Worm (Caenorhabditis elegans) whole organism, young adult: ENCODE data around the gene T02G5.7.

Source experiments
- B0019.2 ChIP-seq: fragments of 200-800 bp; sonication (Bioruptor generic); conservative IDR thresholded peaks from 2 replicates; pipeline ENCODE4 v1.3.6; 2022; ENCODE audit warnings: missing genetic modification reagents, missing genetic modification characterization, missing compliant biosample characterization
- B0035.1 ChIP-seq: sonication (generic microtip); optimal IDR thresholded peaks from 2 replicates; lab custom pipeline; 2016; ENCODE audit warnings: missing genetic modification characterization, mild to moderate bottlenecking, missing compliant biosample characterization, missing genotype, missing genetic modification reagents
- D2030.7 ChIP-seq: fragments of 200-800 bp; sonication (Bioruptor generic); IDR thresholded peaks from 2 replicates; pipeline ENCODE4 v1.3.6; 2022; ENCODE audit warnings: missing genetic modification reagents, missing genetic modification characterization, missing compliant biosample characterization
- F37B4.10 ChIP-seq: fragments of 200-800 bp; sonication (Bioruptor generic); IDR thresholded peaks from 2 replicates; pipeline ENCODE4 v1.3.6; 2022; ENCODE audit warnings: missing genetic modification characterization, missing compliant biosample characterization
- F57C9.4 ChIP-seq: sonication (generic microtip); optimal IDR thresholded peaks from 2 replicates; lab custom pipeline; 2017; ENCODE audit warnings: mild to moderate bottlenecking, missing genetic modification characterization, missing compliant biosample characterization
- K11D2.4 ChIP-seq: fragments of 200-800 bp; sonication (Bioruptor generic); IDR thresholded peaks from 2 replicates; pipeline ENCODE4 v1.3.6; 2022; ENCODE audit warnings: missing genetic modification reagents, missing genetic modification characterization, missing compliant biosample characterization
- T26A5.8 ChIP-seq: sonication (generic microtip); optimal IDR thresholded peaks from 2 replicates; lab custom pipeline; 2016; ENCODE audit warnings: missing genetic modification characterization, missing compliant biosample characterization
- Y67H2A.10 ChIP-seq: fragments of 200-800 bp; sonication (Bioruptor generic); conservative IDR thresholded peaks from 2 replicates; pipeline ENCODE4 v1.3.6; 2022; ENCODE audit warnings: missing genetic modification reagents, missing genetic modification characterization, missing compliant biosample characterization
- ZK185.1 ChIP-seq: sonication (generic microtip); optimal IDR thresholded peaks from 2 replicates; lab custom pipeline; 2016; ENCODE audit warnings: mild to moderate bottlenecking, missing genetic modification characterization, missing compliant biosample characterization; ENCODE audit not compliant: poor library complexity, severe bottlenecking
- atf-7 ChIP-seq: sonication (generic microtip); optimal IDR thresholded peaks from 2 replicates; lab custom pipeline; 2017; ENCODE audit warnings: mild to moderate bottlenecking, missing genetic modification characterization, missing compliant biosample characterization
- attf-3 ChIP-seq: fragments of 200-800 bp; sonication (Bioruptor generic); conservative IDR thresholded peaks from 2 replicates; pipeline ENCODE4 v1.3.6; 2022; ENCODE audit warnings: missing genetic modification reagents, missing genetic modification characterization, missing compliant biosample characterization
- ceh-100 ChIP-seq: fragments of 200-800 bp; sonication (Bioruptor generic); IDR thresholded peaks from 2 replicates; pipeline ENCODE4 v1.3.6; 2022; ENCODE audit warnings: missing genetic modification reagents, missing genetic modification characterization, missing compliant biosample characterization
- die-1 ChIP-seq: sonication (generic microtip); optimal IDR thresholded peaks from 2 replicates; lab custom pipeline; 2016; ENCODE audit warnings: missing genotype, mild to moderate bottlenecking, missing genetic modification characterization, missing compliant biosample characterization
- dox-1 ChIP-seq: fragments of 200-800 bp; sonication (Bioruptor generic); IDR thresholded peaks from 2 replicates; pipeline ENCODE4 v1.3.6; 2022; ENCODE audit warnings: missing genetic modification reagents, missing genetic modification characterization, missing compliant biosample characterization
- dpff-1 ChIP-seq: sonication (generic microtip); optimal IDR thresholded peaks from 2 replicates; lab custom pipeline; 2017; ENCODE audit warnings: mild to moderate bottlenecking, missing genetic modification characterization, missing compliant biosample characterization
- egl-44 ChIP-seq: fragments of 200-800 bp; sonication (Bioruptor generic); IDR thresholded peaks from 2 replicates; pipeline ENCODE4 v1.3.6; 2022; ENCODE audit warnings: missing genetic modification reagents, missing genetic modification characterization, missing compliant biosample characterization
- gei-17 ChIP-seq: fragments of 200-800 bp; sonication (Bioruptor generic); optimal IDR thresholded peaks from 2 replicates; lab custom pipeline; 2018; ENCODE audit warnings: mild to moderate bottlenecking, missing genetic modification characterization, missing compliant biosample characterization
- hlh-26 ChIP-seq: fragments of 200-800 bp; sonication (Bioruptor generic); conservative IDR thresholded peaks from 2 replicates; pipeline ENCODE4 v1.3.6; 2022; ENCODE audit warnings: missing genetic modification reagents, missing genetic modification characterization, missing compliant biosample characterization
- let-607 ChIP-seq, 2 experiments: fragments of 200-800 bp in 1 of 2; sonication (Bioruptor generic) in 1 of 2; sonication (generic microtip) in 1 of 2; optimal IDR thresholded peaks; 2 replicates each; lab custom pipeline; 2016 to 2018; ENCODE audit warnings: mild to moderate bottlenecking in 2 of 2, missing compliant biosample characterization in 2 of 2, missing genetic modification characterization in 2 of 2, moderate library complexity in 2 of 2, missing genotype in 1 of 2
- lin-26 ChIP-seq: fragments of 200-800 bp; sonication (Bioruptor generic); IDR thresholded peaks from 2 replicates; pipeline ENCODE4 v1.3.6; 2022; ENCODE audit warnings: missing genetic modification reagents, missing genetic modification characterization, missing compliant biosample characterization
- lin-35 ChIP-seq, 3 experiments: fragments of 150-350 bp in 2 of 3; sonication (generic microtip) in 1 of 3; optimal IDR thresholded peaks; 2 replicates each; lab custom pipeline; 2014 to 2018; ENCODE audit warnings: missing biosample characterization in 3 of 3, missing genetic modification characterization in 3 of 3, missing genetic modification reagents in 3 of 3
- lin-54 ChIP-seq: fragments of 200-800 bp; sonication (Bioruptor generic); optimal IDR thresholded peaks from 2 replicates; lab custom pipeline; 2018; ENCODE audit warnings: mild to moderate bottlenecking, missing genetic modification characterization, missing compliant biosample characterization
- lir-1 ChIP-seq: fragments of 200-800 bp; sonication (Bioruptor generic); conservative IDR thresholded peaks from 2 replicates; pipeline ENCODE4 v1.3.6; 2022; ENCODE audit warnings: missing genetic modification reagents, missing genetic modification characterization, missing compliant biosample characterization
- lsl-1 ChIP-seq: fragments of 200-800 bp; sonication (Bioruptor generic); optimal IDR thresholded peaks from 2 replicates; lab custom pipeline; 2018; ENCODE audit warnings: mild to moderate bottlenecking, missing genetic modification characterization, moderate library complexity, missing compliant biosample characterization
- madf-6 ChIP-seq: fragments of 200-800 bp; sonication (Bioruptor generic); IDR thresholded peaks from 2 replicates; pipeline ENCODE4 v1.3.6; 2022; ENCODE audit warnings: missing genetic modification reagents, missing genetic modification characterization, missing compliant biosample characterization
- madf-8 ChIP-seq: fragments of 200-800 bp; sonication (Bioruptor generic); conservative IDR thresholded peaks from 2 replicates; pipeline ENCODE4 v1.3.6; 2022; ENCODE audit warnings: missing genetic modification reagents, missing genetic modification characterization, missing compliant biosample characterization
- nfya-2 ChIP-seq: fragments of 200-800 bp; sonication (Bioruptor generic); IDR thresholded peaks from 2 replicates; pipeline ENCODE4 v1.3.6; 2022; ENCODE audit warnings: missing genetic modification reagents, missing genetic modification characterization, missing compliant biosample characterization
- nhr-120 ChIP-seq: fragments of 200-800 bp; sonication (Bioruptor generic); IDR thresholded peaks from 2 replicates; pipeline ENCODE4 v1.3.6; 2022; ENCODE audit warnings: missing genetic modification characterization, missing compliant biosample characterization
- nhr-27 ChIP-seq: fragments of 200-800 bp; sonication (Bioruptor generic); optimal IDR thresholded peaks from 2 replicates; lab custom pipeline; 2018; ENCODE audit warnings: mild to moderate bottlenecking, missing genetic modification characterization, moderate library complexity, missing compliant biosample characterization
- nhr-80 ChIP-seq: sonication (generic microtip); optimal IDR thresholded peaks from 2 replicates; lab custom pipeline; 2016; ENCODE audit warnings: missing genetic modification characterization, missing compliant biosample characterization
- nhr-90 ChIP-seq: sonication (generic microtip); optimal IDR thresholded peaks from 2 replicates; lab custom pipeline; 2016; ENCODE audit warnings: missing genotype, mild to moderate bottlenecking, missing genetic modification characterization, missing compliant biosample characterization
- pha-4 ChIP-seq: fragments of 150-350 bp; sonication (generic microtip); optimal IDR thresholded peaks from 2 replicates; lab custom pipeline; 2014; ENCODE audit warnings: missing biosample characterization, missing genetic modification reagents, missing genetic modification characterization
- rec-8 ChIP-seq, 2 experiments: sonication (generic microtip); optimal IDR thresholded peaks; 2 replicates each; lab custom pipeline; 2016; ENCODE audit warnings: mild to moderate bottlenecking in 2 of 2, missing genetic modification characterization in 2 of 2, missing genetic modification reagents in 2 of 2, missing genotype in 2 of 2, missing biosample characterization in 1 of 2, missing compliant biosample characterization in 1 of 2, moderate library complexity in 1 of 2
- sdz-38 ChIP-seq: sonication (generic microtip); optimal IDR thresholded peaks from 2 replicates; lab custom pipeline; 2016; ENCODE audit warnings: missing genotype, missing genetic modification characterization, missing compliant biosample characterization
- snpc-1.1 ChIP-seq: sonication (generic microtip); optimal IDR thresholded peaks from 2 replicates; lab custom pipeline; 2017; ENCODE audit warnings: missing genetic modification characterization, mild to moderate bottlenecking, missing compliant biosample characterization, antibody characterized with exemption, moderate library complexity, missing genotype, missing genetic modification reagents; ENCODE audit not compliant: insufficient read depth
- snpc-1.3 ChIP-seq: sonication (generic microtip); optimal IDR thresholded peaks from 2 replicates; lab custom pipeline; 2017; ENCODE audit warnings: missing genetic modification characterization, mild to moderate bottlenecking, missing compliant biosample characterization, antibody characterized with exemption, moderate library complexity, missing genotype, missing genetic modification reagents; ENCODE audit not compliant: insufficient read depth
- somi-1 ChIP-seq: fragments of 200-800 bp; sonication (Bioruptor generic); optimal IDR thresholded peaks from 2 replicates; lab custom pipeline; 2018; ENCODE audit warnings: mild to moderate bottlenecking, missing genetic modification characterization, missing compliant biosample characterization
- sptf-2 ChIP-seq: fragments of 200-800 bp; sonication (Bioruptor generic); optimal IDR thresholded peaks from 2 replicates; lab custom pipeline; 2018; ENCODE audit warnings: mild to moderate bottlenecking, missing genetic modification characterization, missing compliant biosample characterization
- tbx-9 ChIP-seq: sonication (generic microtip); optimal IDR thresholded peaks from 2 replicates; lab custom pipeline; 2016; ENCODE audit warnings: borderline replicate concordance, missing genetic modification characterization, inconsistent platforms, missing compliant biosample characterization
- tlf-1 ChIP-seq: fragments of 200-800 bp; sonication (Bioruptor generic); optimal IDR thresholded peaks from 2 replicates; lab custom pipeline; 2018; ENCODE audit warnings: mild to moderate bottlenecking, missing genetic modification characterization, missing compliant biosample characterization
- unc-62 ChIP-seq: fragments of 150-350 bp; optimal IDR thresholded peaks from 2 replicates; lab custom pipeline; 2014; ENCODE audit warnings: missing biosample characterization, missing genetic modification reagents, missing genetic modification characterization
- xnd-1 ChIP-seq: sonication (generic microtip); optimal IDR thresholded peaks from 2 replicates; lab custom pipeline; 2016; ENCODE audit warnings: missing genotype, missing genetic modification reagents, missing genetic modification characterization, missing compliant biosample characterization
- zim-3 ChIP-seq: sonication (generic microtip); optimal IDR thresholded peaks from 2 replicates; lab custom pipeline; 2017; ENCODE audit warnings: mild to moderate bottlenecking, missing genetic modification characterization, moderate library complexity, missing compliant biosample characterization
- ztf-25 ChIP-seq: fragments of 200-800 bp; sonication (Bioruptor generic); IDR thresholded peaks from 2 replicates; pipeline ENCODE4 v1.3.6; 2022; ENCODE audit warnings: missing genetic modification reagents, missing genetic modification characterization, missing compliant biosample characterization
- ztf-26 ChIP-seq: sonication (generic microtip); optimal IDR thresholded peaks from 2 replicates; lab custom pipeline; 2017; ENCODE audit warnings: missing genetic modification characterization, missing compliant biosample characterization

The T02G5.7 gene

DNA sequence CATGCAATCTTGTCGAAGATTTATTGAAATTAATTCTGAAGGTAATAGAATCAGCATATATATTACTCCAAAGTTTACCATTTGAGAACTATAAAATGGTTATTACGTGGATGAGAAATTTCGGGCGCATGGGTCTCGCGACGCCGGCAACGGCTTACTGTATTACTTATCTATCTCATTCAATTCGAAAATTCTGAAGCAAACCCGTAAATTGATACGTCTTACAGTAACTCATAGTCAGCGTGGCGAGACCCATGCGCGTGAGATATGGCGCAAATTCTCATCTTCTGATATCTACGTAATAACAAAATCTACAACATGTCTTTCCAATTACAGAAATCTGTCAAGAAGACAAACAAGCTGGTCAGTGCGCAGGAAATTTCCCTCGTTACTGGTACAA is 44.1 kb downstream of the T02G5.7 start:
- no peak for TF ChIP-seq F57C9.4 (tag; lab: Kevin White, UChicago)
- no peak for TF ChIP-seq tlf-1 (GFP tag; lab: Kevin White, UChicago)
- TF ChIP-seq T26A5.8 (tag; lab: Kevin White, UChicago): no peak
- no peak for TF ChIP-seq sdz-38 (tag; lab: Kevin White, UChicago)
- no peak for TF ChIP-seq atf-7 (tag; lab: Kevin White, UChicago)
- no peak for TF ChIP-seq Y67H2A.10
- TF ChIP-seq snpc-1.3 (tag; lab: Kevin White, UChicago): no peak
- no peak for TF ChIP-seq lin-26 (GFP tag; lab: Robert Waterston, UW)
- no peak for TF ChIP-seq ztf-25 (GFP tag; lab: Robert Waterston, UW)
- TF ChIP-seq gei-17: no peak
- no peak for TF ChIP-seq D2030.7 (GFP tag; lab: Robert Waterston, UW)
- no peak for TF ChIP-seq somi-1 (GFP tag; lab: Kevin White, UChicago)
- no peak for TF ChIP-seq dox-1 (GFP tag; lab: Robert Waterston, UW)
- no peak for TF ChIP-seq snpc-1.1 (tag; lab: Kevin White, UChicago)
- no peak for TF ChIP-seq attf-3 (GFP tag; lab: Robert Waterston, UW)
- no peak for TF ChIP-seq sptf-2 (GFP tag; lab: Kevin White, UChicago)
- no peak for TF ChIP-seq ztf-26 (tag; lab: Kevin White, UChicago)
- no peak for TF ChIP-seq egl-44
- TF ChIP-seq hlh-26 (GFP tag; lab: Robert Waterston, UW): no peak
- TF ChIP-seq, all 124 proteins: peak for 0

DNA sequence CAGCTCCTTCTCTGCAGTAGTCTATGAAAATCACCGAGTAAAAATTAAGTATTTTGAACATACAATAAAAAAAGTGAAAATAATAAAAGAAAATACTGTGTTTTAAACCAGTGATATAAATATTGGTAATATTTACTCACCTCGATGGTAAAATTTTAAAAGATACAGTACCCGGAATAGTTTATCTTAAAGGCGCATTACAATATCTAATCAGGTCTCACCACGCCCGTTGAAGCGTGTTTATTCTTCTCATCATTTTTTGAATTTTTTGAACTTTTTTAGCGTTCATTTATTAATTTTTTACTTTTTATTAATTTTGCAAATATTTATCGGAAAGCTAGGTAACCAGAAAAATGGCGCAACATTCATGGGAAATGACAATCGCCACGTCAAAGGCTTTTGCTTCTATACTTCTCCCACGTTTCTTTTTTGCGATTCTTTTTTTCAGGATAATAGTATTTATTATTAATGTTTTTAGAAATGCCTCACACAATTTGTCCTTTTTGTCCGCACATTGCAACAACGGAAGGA is 46.4 kb downstream of the T02G5.7 start, which contains the start of gene F10E7.2:
F10E7.2 (plus strand) TSS at position 481 of the 531 bp plus-strand sequence.
- no peak for TF ChIP-seq egl-44
- TF ChIP-seq lsl-1 (GFP tag; lab: Kevin White, UChicago): peak; percentile 83
- peak; percentile 66 for TF ChIP-seq xnd-1 (tag; lab: Kevin White, UChicago)
- no peak for TF ChIP-seq B0035.1 (tag; lab: Kevin White, UChicago)
- no peak for TF ChIP-seq lir-1 (GFP tag; lab: Robert Waterston, UW)
- TF ChIP-seq Y67H2A.10: no peak
- peak; percentile 18 for TF ChIP-seq lin-54 (GFP tag; lab: Kevin White, UChicago)
- no peak for TF ChIP-seq nhr-120 (GFP tag; lab: Robert Waterston, UW)
- TF ChIP-seq ZK185.1 (tag; lab: Kevin White, UChicago): no peak
- no peak for TF ChIP-seq dpff-1 (tag; lab: Kevin White, UChicago)
- TF ChIP-seq D2030.7 (GFP tag; lab: Robert Waterston, UW): peak; percentile 38; the same call in 1 of the 2 replicates
- TF ChIP-seq snpc-1.3 (tag; lab: Kevin White, UChicago): peak; percentile 68
- TF ChIP-seq sdz-38 (tag; lab: Kevin White, UChicago): no peak
- no peak for TF ChIP-seq F57C9.4 (tag; lab: Kevin White, UChicago)
- TF ChIP-seq madf-6 (GFP tag; lab: Robert Waterston, UW): peak; percentile 86
- TF ChIP-seq pha-4: no peak
- no peak for TF ChIP-seq nhr-27
- no peak for TF ChIP-seq unc-62
- TF ChIP-seq nhr-80: no peak
- no peak for TF ChIP-seq die-1
- TF ChIP-seq nhr-90 (tag; lab: Kevin White, UChicago): no peak
- no peak for TF ChIP-seq ztf-25 (GFP tag; lab: Robert Waterston, UW)
- no peak for TF ChIP-seq zim-3 (tag; lab: Kevin White, UChicago)
- peak; percentile 30; the same call in 1 of the 2 replicates for TF ChIP-seq madf-8 (GFP tag; lab: Robert Waterston, UW)
- TF ChIP-seq rec-8 (tag; optimal IDR thresholded peaks at IDR 0.05; lab: Kevin White, UChicago): no peak
- TF ChIP-seq let-607 (tag; optimal IDR thresholded peaks at IDR 0.05; lab: Kevin White, UChicago): no peak
- no peak for TF ChIP-seq nfya-2 (GFP tag; lab: Robert Waterston, UW)
- no peak for TF ChIP-seq K11D2.4 (GFP tag; lab: Robert Waterston, UW)
- TF ChIP-seq B0019.2: no peak
- no peak for TF ChIP-seq gei-17
- TF ChIP-seq F37B4.10 (GFP tag; lab: Robert Waterston, UW): no peak
- TF ChIP-seq tbx-9 (tag; lab: Kevin White, UChicago): no peak
- no peak for TF ChIP-seq ceh-100 (GFP tag; lab: Robert Waterston, UW)
- no peak for TF ChIP-seq hlh-26 (GFP tag; lab: Robert Waterston, UW)
- TF ChIP-seq lin-35 (GFP tag; optimal IDR thresholded peaks at IDR 0.05; lab: Kevin White, UChicago): no peak
